Worm (Caenorhabditis elegans) whole organism, L3 larva: ENCODE measurements around the gene nhr-142.
A peak's percentile ranks its signal among the peaks of the same experiment; 100 is the strongest.

Source experiments
- R02D3.7 ChIP-seq: fragments of 150-350 bp; optimal IDR thresholded peaks from 2 replicates; lab custom pipeline; 2014; ENCODE audit warnings: missing biosample characterization, missing genetic modification characterization
- ZK546.5 ChIP-seq: sonication (generic microtip); optimal IDR thresholded peaks from 2 replicates; lab custom pipeline; 2017; ENCODE audit warnings: missing biosample characterization, missing genetic modification characterization
- ama-1 ChIP-seq: fragments of 150-350 bp; optimal IDR thresholded peaks from 2 replicates; lab custom pipeline; 2018
- ceh-16 ChIP-seq: sonication (generic microtip); optimal IDR thresholded peaks from 2 replicates; lab custom pipeline; 2017; ENCODE audit warnings: missing biosample characterization, missing genetic modification characterization
- ceh-28 ChIP-seq: fragments of 150-350 bp; optimal IDR thresholded peaks from 2 replicates; lab custom pipeline; 2014; ENCODE audit warnings: missing biosample characterization, missing genetic modification reagents, missing genetic modification characterization
- egl-27 ChIP-seq: sonication (generic microtip); optimal IDR thresholded peaks from 4 replicates; lab custom pipeline; 2017; ENCODE audit warnings: missing biosample characterization, missing genetic modification reagents, missing genetic modification characterization
- elt-1 ChIP-seq: fragments of 150-350 bp; optimal IDR thresholded peaks from 2 replicates; lab custom pipeline; 2014; ENCODE audit warnings: missing biosample characterization, missing genetic modification characterization
- elt-2 ChIP-seq: sonication (generic microtip); optimal IDR thresholded peaks from 2 replicates; lab custom pipeline; 2016; ENCODE audit warnings: missing genetic modification reagents, mild to moderate bottlenecking, missing genetic modification characterization, missing compliant biosample characterization
- elt-3 ChIP-seq, 3 experiments: fragments of 150-350 bp in 1 of 3; sonication (generic microtip) in 2 of 3; optimal IDR thresholded peaks; 2 replicates in 2 of 3; 4 replicates in 1 of 3; lab custom pipeline; 2014 to 2017; ENCODE audit warnings: missing biosample characterization in 3 of 3, missing genetic modification characterization in 3 of 3
- fkh-10 ChIP-seq: sonication (generic microtip); optimal IDR thresholded peaks from 2 replicates; lab custom pipeline; 2017; ENCODE audit warnings: missing biosample characterization, missing genetic modification reagents, missing genetic modification characterization
- hmg-11 ChIP-seq: sonication (generic microtip); optimal IDR thresholded peaks from 2 replicates; lab custom pipeline; 2016; ENCODE audit warnings: missing genetic modification characterization, missing compliant biosample characterization
- lin-15B ChIP-seq: fragments of 150-350 bp; optimal IDR thresholded peaks from 2 replicates; lab custom pipeline; 2014; ENCODE audit warnings: missing biosample characterization, missing genetic modification characterization
- lin-39 ChIP-seq: fragments of 150-350 bp; optimal IDR thresholded peaks from 2 replicates; lab custom pipeline; 2018; ENCODE audit warnings: missing biosample characterization, missing genetic modification reagents, missing genetic modification characterization
- mml-1 ChIP-seq: fragments of 150-350 bp; sonication (generic microtip); optimal IDR thresholded peaks from 3 replicates; lab custom pipeline; 2014; ENCODE audit warnings: missing biosample characterization, missing genetic modification characterization
- nfya-1 ChIP-seq: sonication (generic microtip); optimal IDR thresholded peaks from 2 replicates; lab custom pipeline; 2017; ENCODE audit warnings: missing genetic modification characterization, mild to moderate bottlenecking, missing compliant biosample characterization, antibody characterized with exemption, moderate library complexity; ENCODE audit not compliant: insufficient read depth
- nhr-11 ChIP-seq: fragments of 150-350 bp; optimal IDR thresholded peaks from 2 replicates; lab custom pipeline; 2014; ENCODE audit warnings: missing biosample characterization, missing genetic modification characterization
- nhr-12 ChIP-seq: fragments of 150-350 bp; optimal IDR thresholded peaks from 2 replicates; lab custom pipeline; 2014; ENCODE audit warnings: missing biosample characterization, missing genetic modification characterization
- nhr-23 ChIP-seq: fragments of 150-350 bp; optimal IDR thresholded peaks from 2 replicates; lab custom pipeline; 2014; ENCODE audit warnings: missing biosample characterization, missing genetic modification reagents, missing genetic modification characterization
- nhr-25 ChIP-seq: sonication (generic microtip); optimal IDR thresholded peaks from 2 replicates; lab custom pipeline; 2017; ENCODE audit warnings: missing biosample characterization, missing genetic modification characterization
- nhr-28 ChIP-seq: fragments of 150-350 bp; optimal IDR thresholded peaks from 2 replicates; lab custom pipeline; 2014; ENCODE audit warnings: missing biosample characterization, missing genetic modification characterization
- nhr-43 ChIP-seq: sonication (generic microtip); optimal IDR thresholded peaks from 2 replicates; lab custom pipeline; 2016; ENCODE audit warnings: mild to moderate bottlenecking, missing genetic modification characterization, missing compliant biosample characterization; ENCODE audit not compliant: poor library complexity, severe bottlenecking
- pha-4 ChIP-seq: fragments of 150-350 bp; optimal IDR thresholded peaks from 2 replicates; lab custom pipeline; 2014; ENCODE audit warnings: missing biosample characterization, missing genetic modification reagents, missing genetic modification characterization
- pqm-1 ChIP-seq: fragments of 150-350 bp; optimal IDR thresholded peaks from 2 replicates; lab custom pipeline; 2017; ENCODE audit warnings: missing biosample characterization, missing genetic modification characterization, inconsistent platforms
- skn-1 ChIP-seq: fragments of 150-350 bp; optimal IDR thresholded peaks from 2 replicates; lab custom pipeline; 2014; ENCODE audit warnings: missing biosample characterization, missing genetic modification characterization
- snpc-4 ChIP-seq: fragments of 150-350 bp; optimal IDR thresholded peaks from 2 replicates; lab custom pipeline; 2014; ENCODE audit warnings: missing biosample characterization, missing genetic modification characterization
- tbx-2 ChIP-seq: sonication (generic microtip); optimal IDR thresholded peaks from 2 replicates; lab custom pipeline; 2016; ENCODE audit warnings: mild to moderate bottlenecking, missing genetic modification characterization, missing compliant biosample characterization
- ztf-11 ChIP-seq: fragments of 150-350 bp; optimal IDR thresholded peaks from 2 replicates; lab custom pipeline; 2014; ENCODE audit warnings: missing biosample characterization, missing genetic modification characterization
- ztf-4 ChIP-seq: fragments of 150-350 bp; optimal IDR thresholded peaks from 2 replicates; lab custom pipeline; 2014; ENCODE audit warnings: missing biosample characterization, missing genetic modification characterization

The nhr-142 gene

DNA sequence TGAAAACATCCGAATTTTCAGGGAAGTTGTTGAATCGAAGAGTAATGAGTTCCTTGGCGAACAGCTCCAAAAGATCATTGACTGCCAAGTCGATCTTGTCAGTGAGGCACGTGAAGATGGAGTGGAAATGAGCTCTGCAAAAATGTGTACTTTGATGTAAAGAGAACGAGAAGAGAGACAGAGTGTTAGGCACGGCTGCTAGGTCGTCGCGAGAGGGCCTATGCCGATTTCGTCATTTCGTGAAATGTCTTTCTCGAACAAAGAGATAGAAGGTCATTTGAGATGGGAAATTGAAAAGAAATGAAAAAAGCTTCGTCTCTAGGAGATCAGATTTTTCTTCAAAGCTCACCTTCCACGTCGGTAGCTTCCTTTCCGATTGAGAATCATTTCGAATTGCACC, 10.4 kb downstream of the nhr-142 start:
- TF ChIP-seq egl-27 (tag; lab: Kevin White, UChicago) (no peak), skn-1 (no peak)

DNA sequence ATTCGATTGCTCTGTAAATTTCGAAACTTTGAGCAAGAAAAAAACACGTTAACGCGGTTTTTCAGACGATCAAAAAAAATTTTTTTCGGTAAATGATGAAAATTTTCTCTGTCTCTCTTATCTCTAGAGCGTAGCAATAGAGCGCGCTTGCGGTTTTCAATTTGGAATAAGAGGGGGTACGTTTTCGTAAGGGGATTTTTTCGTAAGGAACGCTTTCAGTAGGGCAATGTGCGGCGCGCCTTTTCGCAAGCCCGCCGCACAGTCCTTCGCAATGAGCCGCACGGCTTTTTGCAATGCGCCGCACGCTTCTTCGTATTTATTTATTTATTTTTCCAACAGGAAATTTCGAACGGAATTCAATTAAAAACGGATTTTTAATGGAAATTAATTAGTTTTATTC, 13.4 kb downstream of the nhr-142 start, which contains the start of gene F44E7.4:
F44E7.4 (minus strand) TSS at position 13 of the 400 bp plus-strand sequence.
- TF ChIP-seq nhr-25 (tag; lab: Kevin White, UChicago) (peak; percentile 16), nfya-1 (tag; lab: Kevin White, UChicago) (peak; percentile 58), snpc-4 (peak; percentile 20), lin-39 (tag; lab: Kevin White, UChicago) (peak; percentile 47), elt-2 (tag; lab: Kevin White, UChicago) (peak; percentile 21), pha-4 (tag; lab: Kevin White, UChicago) (peak; percentile 58), ceh-28 (peak; percentile 26), nhr-23 (tag; lab: Kevin White, UChicago) (peak; percentile 41), lin-15B (tag; lab: Kevin White, UChicago) (peak; percentile 76)

DNA sequence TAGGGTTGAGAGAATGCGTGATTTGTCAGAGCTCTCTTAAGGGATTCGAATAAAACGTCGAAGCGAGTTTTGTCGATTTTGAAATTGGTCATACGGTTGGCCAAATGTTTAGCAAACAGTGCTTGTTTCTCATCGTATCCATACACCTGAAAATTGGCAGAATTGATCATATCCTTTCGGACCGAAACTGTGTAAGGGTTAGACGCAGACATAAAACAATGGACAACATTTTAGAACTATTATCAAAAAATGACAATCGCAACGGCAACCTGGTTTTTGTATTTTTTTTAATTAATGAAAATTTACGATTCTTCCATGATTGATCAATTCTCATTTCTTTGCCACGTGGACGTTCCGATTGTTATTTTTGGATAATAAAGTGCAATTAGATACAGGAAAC, 16.2 kb downstream of the nhr-142 start:
- no peak for TF ChIP-seq egl-27 (tag; lab: Kevin White, UChicago)
- no peak for TF ChIP-seq nhr-12 (tag; lab: Kevin White, UChicago)
- no peak for TF ChIP-seq nhr-23 (tag; lab: Kevin White, UChicago)
- TF ChIP-seq ztf-11 (tag; lab: Kevin White, UChicago) = no peak
- no peak for TF ChIP-seq elt-3 (tag; optimal IDR thresholded peaks at IDR 0.05; lab: Kevin White, UChicago)
- TF ChIP-seq R02D3.7 = no peak
- no peak for TF ChIP-seq ama-1 (lab: Kevin White, UChicago)
- no peak for TF ChIP-seq lin-39 (tag; lab: Kevin White, UChicago)

DNA sequence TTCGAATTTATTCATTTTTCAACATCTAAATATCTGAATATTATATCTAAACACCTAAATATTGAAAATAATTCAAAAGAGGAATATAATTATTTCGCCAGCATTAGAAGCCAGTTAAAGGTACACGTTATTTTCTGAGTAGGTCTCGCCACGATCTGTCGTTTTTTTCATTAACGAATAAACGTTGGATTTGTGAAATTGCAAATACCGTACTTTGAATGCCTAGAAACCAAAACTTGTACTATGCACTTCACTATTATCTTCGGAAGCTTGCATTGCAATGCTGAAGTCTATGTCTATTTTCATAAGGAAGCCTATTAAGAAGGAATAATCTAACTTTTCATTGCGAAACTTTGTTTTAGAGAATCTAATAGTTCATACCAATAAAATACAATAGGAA, 17.9 kb downstream of the nhr-142 start:
- no peak for TF ChIP-seq ceh-16 (tag; lab: Kevin White, UChicago)
- no peak for TF ChIP-seq tbx-2 (tag; lab: Kevin White, UChicago)
- TF ChIP-seq R02D3.7 = no peak
- no peak for TF ChIP-seq nhr-28 (tag; lab: Kevin White, UChicago)
- TF ChIP-seq ama-1 (lab: Kevin White, UChicago) = no peak
- TF ChIP-seq ZK546.5 (tag; lab: Kevin White, UChicago) = no peak
- no peak for TF ChIP-seq nhr-43 (tag; lab: Kevin White, UChicago)
- no peak for TF ChIP-seq lin-15B (tag; lab: Kevin White, UChicago)
- no peak for TF ChIP-seq mml-1 (tag; lab: Kevin White, UChicago)

DNA sequence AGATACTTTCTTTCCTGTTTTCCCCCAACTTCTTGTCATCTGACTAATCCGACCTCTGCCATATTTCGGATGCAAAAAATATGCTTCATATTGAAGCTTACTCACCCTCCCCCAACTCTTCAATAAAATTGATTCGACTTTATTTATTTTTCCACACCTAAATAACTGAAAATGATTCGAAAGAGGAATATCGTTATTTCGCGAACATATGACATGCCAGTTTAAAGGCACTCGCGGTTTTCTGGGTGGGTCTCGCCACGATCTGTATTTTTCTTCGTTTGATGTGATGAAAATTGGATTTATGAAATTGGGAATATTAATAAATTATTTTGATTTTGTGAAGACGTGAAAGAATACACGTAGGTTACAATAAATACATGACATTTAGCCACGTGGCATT, 18.7 kb downstream of the nhr-142 start, which contains the start of gene F44E7.3:
F44E7.3 (plus strand) TSS at position 319 of the 400 bp plus-strand sequence.
- TF ChIP-seq lin-15B (tag; lab: Kevin White, UChicago) (no peak), nhr-23 (tag; lab: Kevin White, UChicago) (peak; percentile 27), ama-1 (lab: Kevin White, UChicago) (peak; percentile 26), ztf-4 (no peak)

DNA sequence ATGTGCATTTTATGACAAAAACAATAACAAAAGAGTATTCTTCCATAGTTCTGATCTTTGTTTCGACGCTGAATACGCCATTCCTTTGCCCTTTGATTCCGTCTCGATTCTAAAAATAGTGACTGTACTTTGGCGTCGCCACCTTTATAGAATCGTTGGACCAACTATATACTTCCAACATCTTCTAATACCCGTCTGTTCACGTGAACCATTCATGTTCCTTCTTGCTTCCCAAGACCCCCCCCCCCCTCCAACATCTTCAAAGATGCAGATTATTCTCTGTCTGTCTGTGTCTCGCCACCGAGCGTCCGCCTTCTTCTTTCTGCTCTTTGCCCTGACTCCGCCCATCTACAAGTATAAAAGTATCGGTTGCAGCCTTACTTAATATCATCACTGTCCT, 20.4 kb downstream of the nhr-142 start:
- TF ChIP-seq nhr-23 (tag; lab: Kevin White, UChicago) = peak; percentile 14
- TF ChIP-seq nhr-11 (tag; lab: Kevin White, UChicago) = no peak
- no peak for TF ChIP-seq fkh-10 (GFP tag; lab: Kevin White, UChicago)
- TF ChIP-seq tbx-2 (tag; lab: Kevin White, UChicago) = no peak
- no peak for TF ChIP-seq nhr-12 (tag; lab: Kevin White, UChicago)
- no peak for TF ChIP-seq nfya-1 (tag; lab: Kevin White, UChicago)

DNA sequence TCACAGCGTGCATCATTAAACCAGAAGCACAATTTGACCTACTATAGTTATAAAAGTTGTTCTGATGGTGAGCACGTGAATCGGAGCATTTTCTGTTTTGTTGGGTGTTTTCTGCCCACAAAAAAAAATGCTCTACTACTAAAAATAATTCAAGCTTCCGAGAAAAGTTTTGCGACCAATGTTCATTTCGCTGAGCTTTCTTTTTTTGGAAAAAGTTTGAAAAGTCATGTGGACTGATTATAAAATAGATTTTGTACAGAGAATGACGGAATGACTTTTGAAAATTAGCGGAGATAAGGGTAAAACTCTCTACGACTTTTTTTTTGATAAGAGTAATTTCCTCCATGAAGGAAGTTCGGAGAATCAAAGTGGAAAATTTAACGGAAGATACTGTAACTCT, 20.9 kb downstream of the nhr-142 start:
- TF ChIP-seq hmg-11 (tag; lab: Kevin White, UChicago) (no peak), elt-1 (tag; lab: Kevin White, UChicago) (no peak), nhr-23 (tag; lab: Kevin White, UChicago) (no peak), pqm-1 (tag; lab: Kevin White, UChicago) (peak; percentile 69), elt-2 (tag; lab: Kevin White, UChicago) (peak; percentile 81)
